Fruit fly (Drosophila melanogaster) whole organism, adult: ENCODE data around the gene CG13601.

Source experiments
- CG11617 ChIP-seq: fragments of 200-800 bp; sonication (Bioruptor generic); optimal IDR thresholded peaks from 2 replicates; lab custom pipeline; 2017; ENCODE audit warnings: mild to moderate bottlenecking, missing biosample characterization, missing genetic modification reagents, missing genetic modification characterization
- CG12768 ChIP-seq: fragments of 200-800 bp; sonication (Bioruptor generic); optimal IDR thresholded peaks from 2 replicates; lab custom pipeline; 2017; ENCODE audit warnings: missing biosample characterization, missing genetic modification characterization, mild to moderate bottlenecking, moderate library complexity, missing genetic modification reagents
- CG14711 ChIP-seq: fragments of 200-800 bp; sonication (Bioruptor generic); optimal IDR thresholded peaks from 2 replicates; lab custom pipeline; 2018; ENCODE audit warnings: missing biosample characterization, mild to moderate bottlenecking, missing genetic modification characterization, moderate library complexity
- CG1620 ChIP-seq: fragments of 200-800 bp; sonication (Bioruptor generic); optimal IDR thresholded peaks from 2 replicates; lab custom pipeline; 2016; ENCODE audit warnings: missing biosample characterization, missing genetic modification characterization
- CG33017 ChIP-seq: fragments of 200-800 bp; sonication (Bioruptor generic); optimal IDR thresholded peaks from 2 replicates; lab custom pipeline; 2018; ENCODE audit warnings: missing biosample characterization, mild to moderate bottlenecking, missing genetic modification characterization, moderate library complexity
- CG7045 ChIP-seq: fragments of 200-800 bp; sonication (Bioruptor generic); optimal IDR thresholded peaks from 2 replicates; lab custom pipeline; 2017; ENCODE audit warnings: missing biosample characterization, mild to moderate bottlenecking, missing genetic modification characterization
- CG7101 ChIP-seq: fragments of 200-800 bp; sonication (Bioruptor generic); optimal IDR thresholded peaks from 2 replicates; lab custom pipeline; 2018; ENCODE audit warnings: missing biosample characterization, mild to moderate bottlenecking, missing genetic modification characterization, moderate library complexity
- Clk ChIP-seq: fragments of 200-800 bp; sonication (Bioruptor generic); optimal IDR thresholded peaks from 2 replicates; lab custom pipeline; 2017; ENCODE audit warnings: missing biosample characterization, missing genetic modification characterization
- Crg-1 ChIP-seq: fragments of 200-800 bp; sonication (Bioruptor generic); optimal IDR thresholded peaks from 2 replicates; lab custom pipeline; 2016; ENCODE audit warnings: missing biosample characterization, missing genetic modification characterization
- Hr96 ChIP-seq: fragments of 200-800 bp; sonication (Bioruptor generic); optimal IDR thresholded peaks from 2 replicates; lab custom pipeline; 2016; ENCODE audit warnings: missing biosample characterization, missing genetic modification characterization
- Mnt ChIP-seq: fragments of 200-800 bp; sonication (Bioruptor generic); optimal IDR thresholded peaks from 2 replicates; lab custom pipeline; 2016; ENCODE audit warnings: missing biosample characterization, mild to moderate bottlenecking, missing genetic modification characterization
- bab1 ChIP-seq: fragments of 200-800 bp; sonication (Bioruptor generic); optimal IDR thresholded peaks from 3 replicates; lab custom pipeline; 2019; ENCODE audit warnings: missing biosample characterization, mild to moderate bottlenecking, missing genetic modification characterization, moderate library complexity
- cic ChIP-seq: fragments of 200-800 bp; sonication (Bioruptor generic); optimal IDR thresholded peaks from 2 replicates; lab custom pipeline; 2017; ENCODE audit warnings: missing biosample characterization, mild to moderate bottlenecking, missing genetic modification characterization, moderate library complexity
- cnc ChIP-seq, 2 experiments: fragments of >200 bp; optimal IDR thresholded peaks; 2 replicates each; lab custom pipeline; 2017
- kay ChIP-seq: fragments of 200-800 bp; sonication (Bioruptor generic); peaks from one replicate; lab custom pipeline; 2016; ENCODE audit warnings: missing biosample characterization, missing genetic modification characterization, borderline replicate concordance
- ovo ChIP-seq: fragments of 200-800 bp; sonication (Bioruptor generic); optimal IDR thresholded peaks from 2 replicates; lab custom pipeline; 2016; ENCODE audit warnings: missing biosample characterization, missing genetic modification characterization
- pad ChIP-seq: fragments of 200-800 bp; sonication (Bioruptor generic); optimal IDR thresholded peaks from 3 replicates; lab custom pipeline; 2017; ENCODE audit warnings: missing biosample characterization, missing genetic modification characterization, mild to moderate bottlenecking, moderate library complexity, missing genetic modification reagents
- tj ChIP-seq: fragments of 200-800 bp; sonication (Bioruptor generic); optimal IDR thresholded peaks from 3 replicates; lab custom pipeline; 2017; ENCODE audit warnings: missing biosample characterization, mild to moderate bottlenecking, missing genetic modification characterization, moderate library complexity
- toe ChIP-seq: fragments of 200-800 bp; sonication (Bioruptor generic); optimal IDR thresholded peaks from 2 replicates; lab custom pipeline; 2016; ENCODE audit warnings: missing biosample characterization, missing genetic modification characterization

Gene CG13601

DNA sequence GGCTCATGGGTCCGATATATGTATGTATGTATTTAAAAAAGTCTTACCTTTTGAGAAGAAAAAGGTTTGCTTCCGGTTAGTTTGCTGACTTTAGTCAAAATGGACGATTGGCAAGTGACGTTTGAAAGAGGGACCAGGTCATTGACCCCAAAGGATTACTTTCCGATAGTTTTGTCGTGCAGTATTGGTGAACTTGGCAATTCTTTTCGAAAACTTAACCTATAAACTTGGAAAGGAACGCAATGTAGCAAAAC is 5.9 kb upstream of the CG13601 start, which contains the start of gene RpS19b:
Gene RpS19b, minus strand, starts transcription at position 101 of the 254 bp plus-strand sequence.
- TF ChIP-seq bab1 (GFP tag; lab: Kevin White, UChicago) (no peak), kay (GFP tag; lab: Kevin White, UChicago) (no peak), cnc (optimal IDR thresholded peaks at IDR 0.05; lab: Kevin White, UChicago) (no peak), pad (GFP tag; lab: Kevin White, UChicago) (no peak), CG1620 (GFP tag; lab: Kevin White, UChicago) (no peak), toe (GFP tag; lab: Kevin White, UChicago) (no peak), CG11617 (no peak), CG7101 (tag; lab: Kevin White, UChicago) (no peak), CG12768 (no peak), Mnt (GFP tag; lab: Kevin White, UChicago) (no peak), Clk (GFP tag; lab: Kevin White, UChicago) (no peak), tj (GFP tag; lab: Kevin White, UChicago) (no peak), Crg-1 (GFP tag; lab: Kevin White, UChicago) (no peak), CG33017 (tag; lab: Kevin White, UChicago) (no peak), CG14711 (tag; lab: Kevin White, UChicago) (no peak)

DNA sequence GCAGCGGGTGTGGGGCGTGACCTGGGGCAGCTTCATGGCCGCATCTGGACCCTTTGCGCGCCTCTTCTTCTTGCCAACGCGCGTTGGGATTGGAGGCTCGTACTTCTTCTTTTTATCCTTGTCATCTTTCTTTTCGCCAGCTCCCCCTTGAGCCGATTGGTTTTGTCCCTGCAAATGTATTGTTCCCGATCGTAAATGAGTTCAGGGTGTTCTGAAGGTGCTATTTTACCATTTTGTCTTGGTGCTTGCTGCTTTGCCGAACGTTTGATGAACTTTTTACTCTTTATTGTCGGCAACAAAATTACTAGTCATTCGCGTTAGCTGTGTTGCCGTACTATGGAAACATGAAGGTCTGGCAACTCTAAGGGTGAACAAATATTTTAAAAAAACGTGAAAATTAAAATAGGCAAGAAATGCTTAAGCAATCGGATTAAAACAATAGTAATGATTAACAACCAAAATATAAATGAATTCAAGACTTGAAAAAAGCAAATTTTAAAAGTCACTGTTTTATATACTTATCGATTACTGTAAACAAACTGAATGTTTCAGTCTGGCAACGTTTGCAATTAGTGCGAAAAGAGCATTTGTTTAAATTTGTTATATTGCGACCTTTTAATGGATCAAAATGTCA is 3.8 kb upstream of the CG13601 start, which contains the start of the genes Rpt2 and CG13599:
Gene Rpt2, minus strand, starts transcription at position 464 of the 634 bp plus-strand sequence.
Gene CG13599, plus strand, starts transcription at position 545 of the 634 bp plus-strand sequence.
- TF ChIP-seq cnc (optimal IDR thresholded peaks at IDR 0.05; lab: Kevin White, UChicago) (peak; percentile 73 to 89), tj (GFP tag; lab: Kevin White, UChicago) (no peak), CG7101 (tag; lab: Kevin White, UChicago) (peak; percentile 40), bab1 (GFP tag; lab: Kevin White, UChicago) (peak; percentile 63), Crg-1 (GFP tag; lab: Kevin White, UChicago) (no peak), CG33017 (tag; lab: Kevin White, UChicago) (no peak), CG11617 (no peak), CG7045 (GFP tag; lab: Kevin White, UChicago) (no peak), CG12768 (no peak), CG14711 (tag; lab: Kevin White, UChicago) (peak; percentile 40), Hr96 (GFP tag; lab: Kevin White, UChicago) (no peak)

DNA sequence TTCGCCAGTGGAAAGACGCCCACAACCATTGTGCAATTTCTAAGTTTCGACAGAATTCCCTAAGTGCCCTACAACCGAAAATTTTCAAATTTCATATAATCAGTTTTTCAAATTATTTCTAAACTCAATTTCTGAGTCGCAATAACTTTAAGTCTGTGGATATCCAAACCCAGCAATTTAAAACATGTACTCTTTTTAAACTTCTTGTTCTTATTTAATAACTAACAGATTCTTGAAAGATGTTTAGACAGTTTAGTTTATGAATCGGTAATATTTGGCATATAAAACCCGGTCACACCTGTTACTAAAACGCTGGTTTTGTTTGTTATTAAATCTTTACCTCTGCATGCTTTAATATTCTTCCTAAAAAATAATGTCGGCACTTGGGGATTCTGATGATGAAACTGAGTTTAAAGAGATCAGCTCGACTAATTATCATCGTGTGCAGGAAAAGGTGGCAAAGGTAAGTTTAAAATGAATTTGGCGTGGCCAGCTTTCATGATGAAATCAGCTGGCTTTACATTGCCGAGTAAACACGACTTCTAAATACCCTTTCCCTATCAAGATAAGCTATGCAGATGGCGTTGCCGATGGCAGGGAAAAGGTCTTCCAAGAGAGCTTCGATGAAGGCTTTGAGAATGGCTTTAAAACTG is 1.6 kb upstream of the CG13601 start, which contains the start of the genes CG43998, CG43999 and CG31142:
Gene CG43998, minus strand, starts transcription at position 51 of the 653 bp plus-strand sequence.
Gene CG43999, minus strand, starts transcription at position 51 of the 653 bp plus-strand sequence.
Gene CG31142, plus strand, starts transcription at position 294 of the 653 bp plus-strand sequence.
- TF ChIP-seq CG12768 (no peak), Clk (GFP tag; lab: Kevin White, UChicago) (no peak), kay (GFP tag; lab: Kevin White, UChicago) (no peak), Crg-1 (GFP tag; lab: Kevin White, UChicago) (no peak), bab1 (GFP tag; lab: Kevin White, UChicago) (peak; percentile 10), cic (GFP tag; lab: Kevin White, UChicago) (no peak), CG33017 (tag; lab: Kevin White, UChicago) (no peak), Mnt (GFP tag; lab: Kevin White, UChicago) (peak; percentile 38), CG7101 (tag; lab: Kevin White, UChicago) (no peak), CG1620 (GFP tag; lab: Kevin White, UChicago) (no peak), CG7045 (GFP tag; lab: Kevin White, UChicago) (no peak), toe (GFP tag; lab: Kevin White, UChicago) (no peak)

DNA sequence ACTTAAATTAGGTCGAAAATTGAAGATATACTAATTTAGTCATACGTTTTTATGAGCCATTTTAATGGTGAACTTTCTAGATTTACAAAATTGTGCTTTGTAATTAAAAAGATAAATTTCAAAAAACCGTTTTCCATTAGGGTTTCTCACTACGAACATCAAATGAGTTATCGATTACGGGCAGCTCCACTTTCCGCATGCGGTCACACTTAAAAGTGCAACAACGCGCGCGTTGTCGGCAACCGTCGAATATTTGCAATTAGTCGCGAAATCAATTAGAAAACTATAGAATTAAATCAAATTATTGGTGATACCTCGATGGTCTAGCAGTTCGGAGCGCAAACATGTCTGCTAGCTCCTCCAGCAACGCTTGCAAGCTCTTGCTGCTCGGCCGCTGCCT is 3.2 kb downstream of the CG13601 start, which contains the start of gene Ndc1:
Gene Ndc1, plus strand, starts transcription at position 200 of the 400 bp plus-strand sequence.
- TF ChIP-seq CG11617 (no peak), ovo (GFP tag; lab: Kevin White, UChicago) (no peak), CG7045 (GFP tag; lab: Kevin White, UChicago) (no peak), pad (GFP tag; lab: Kevin White, UChicago) (no peak), cic (GFP tag; lab: Kevin White, UChicago) (no peak), CG1620 (GFP tag; lab: Kevin White, UChicago) (no peak), tj (GFP tag; lab: Kevin White, UChicago) (no peak), kay (GFP tag; lab: Kevin White, UChicago) (no peak), CG14711 (tag; lab: Kevin White, UChicago) (no peak), CG7101 (tag; lab: Kevin White, UChicago) (no peak), Mnt (GFP tag; lab: Kevin White, UChicago) (no peak), cnc (optimal IDR thresholded peaks at IDR 0.05; lab: Kevin White, UChicago) (no peak), Clk (GFP tag; lab: Kevin White, UChicago) (no peak), Hr96 (GFP tag; lab: Kevin White, UChicago) (no peak), CG12768 (no peak), toe (GFP tag; lab: Kevin White, UChicago) (no peak), CG33017 (tag; lab: Kevin White, UChicago) (no peak)

DNA sequence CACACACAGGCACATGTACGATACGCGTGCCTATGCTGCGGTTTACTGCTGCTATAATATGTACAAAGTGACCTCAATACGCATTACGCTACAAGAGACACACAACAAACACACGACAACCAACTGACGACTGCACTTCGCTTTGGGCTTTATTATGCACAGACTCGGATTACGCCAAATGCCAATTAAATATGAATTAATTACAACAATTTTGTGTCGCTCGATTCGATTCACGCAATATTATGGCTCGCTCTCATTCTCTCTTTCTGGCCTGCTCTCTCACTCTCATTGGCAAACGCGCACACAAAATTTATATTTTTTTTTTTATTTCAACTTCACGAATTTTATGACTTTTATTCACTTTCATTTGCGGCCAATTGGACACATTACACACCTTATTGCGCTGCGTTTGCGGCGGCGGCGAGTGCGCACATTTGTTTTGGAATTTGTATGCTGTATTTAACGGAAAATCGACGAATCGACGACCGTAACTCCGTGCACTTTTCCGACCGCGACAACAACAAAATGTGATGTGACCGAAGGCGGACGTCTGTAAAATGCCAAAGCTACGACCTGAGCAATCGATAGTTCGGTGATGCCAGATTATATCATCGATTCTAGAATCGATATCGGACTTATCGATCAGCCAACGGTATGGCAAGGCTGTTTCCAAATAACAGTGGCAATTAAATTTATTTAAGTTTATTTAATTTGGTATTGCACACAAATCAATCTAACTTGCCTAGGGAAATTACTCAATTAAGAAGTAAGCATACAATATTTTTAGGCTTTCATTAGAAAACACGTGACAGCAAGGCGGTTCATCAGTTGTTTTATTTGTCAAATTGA is 4.7 kb downstream of the CG13601 start, which contains the start of the genes sba and CG31141:
Gene sba, minus strand, starts transcription at position 472 of the 849 bp plus-strand sequence.
Gene CG31141, plus strand, starts transcription at position 799 of the 849 bp plus-strand sequence.
- TF ChIP-seq Mnt (GFP tag; lab: Kevin White, UChicago) (peak; percentile 70), bab1 (GFP tag; lab: Kevin White, UChicago) (peak; percentile 34), Hr96 (GFP tag; lab: Kevin White, UChicago) (no peak), CG33017 (tag; lab: Kevin White, UChicago) (peak; percentile 38), CG7101 (tag; lab: Kevin White, UChicago) (peak; percentile 40), ovo (GFP tag; lab: Kevin White, UChicago) (peak; percentile 27), cic (GFP tag; lab: Kevin White, UChicago) (peak; percentile 48), kay (GFP tag; lab: Kevin White, UChicago) (no peak), pad (GFP tag; lab: Kevin White, UChicago) (no peak)
